Fruit fly (Drosophila melanogaster) whole organism, embryonic: ENCODE measurements around the gene CG5376.

ENCODE experiments used
- Adf1 ChIP-seq: fragments of 200-800 bp; sonication (Bioruptor generic); IDR thresholded peaks from 2 replicates; pipeline ENCODE4 v1.3.6; 2022; ENCODE audit warnings: missing biosample characterization, missing genetic modification characterization
- B-H1 ChIP-seq: fragments of 200-800 bp; sonication (Bioruptor generic); IDR thresholded peaks from 3 replicates; pipeline ENCODE4 v1.3.6; 2022; ENCODE audit warnings: missing biosample characterization, missing genetic modification characterization
- CG11695 ChIP-seq: fragments of 200-800 bp; sonication (Bioruptor generic); IDR thresholded peaks from 3 replicates; pipeline ENCODE4 v1.3.6; 2022; ENCODE audit warnings: missing biosample characterization, missing genetic modification characterization
- CG12769 ChIP-seq: fragments of 200-800 bp; sonication (Bioruptor generic); optimal IDR thresholded peaks from 2 replicates; lab custom pipeline; 2019; ENCODE audit warnings: missing biosample characterization, mild to moderate bottlenecking, missing genetic modification characterization, moderate library complexity
- CG13296 ChIP-seq: fragments of 200-800 bp; sonication (Bioruptor generic); optimal IDR thresholded peaks from 3 replicates; lab custom pipeline; 2018; ENCODE audit warnings: missing biosample characterization, mild to moderate bottlenecking, missing genetic modification characterization
- CG14441 ChIP-seq: fragments of 200-800 bp; sonication (Bioruptor generic); IDR thresholded peaks from 2 replicates; pipeline ENCODE4 v1.3.6; 2022; ENCODE audit warnings: missing biosample characterization, missing genetic modification characterization
- CG15514 ChIP-seq: fragments of 200-800 bp; sonication (Bioruptor generic); optimal IDR thresholded peaks from 3 replicates; lab custom pipeline; 2017; ENCODE audit warnings: missing biosample characterization, missing genetic modification characterization, mild to moderate bottlenecking, moderate library complexity, missing genetic modification reagents
- CG15601 ChIP-seq: fragments of 200-800 bp; sonication (Bioruptor generic); optimal IDR thresholded peaks from 3 replicates; lab custom pipeline; 2019; ENCODE audit warnings: missing biosample characterization, mild to moderate bottlenecking, missing genetic modification characterization, moderate library complexity
- CG16863 ChIP-seq: fragments of 200-800 bp; sonication (Bioruptor generic); optimal IDR thresholded peaks from 3 replicates; lab custom pipeline; 2016; ENCODE audit warnings: missing biosample characterization, missing genetic modification characterization
- CG17186 ChIP-seq: fragments of 200-800 bp; sonication (Bioruptor generic); optimal IDR thresholded peaks from 3 replicates; lab custom pipeline; 2017; ENCODE audit warnings: missing biosample characterization, missing genetic modification reagents, missing genetic modification characterization
- CG17328 ChIP-seq: fragments of 200-800 bp; sonication (Bioruptor generic); IDR thresholded peaks from 2 replicates; pipeline ENCODE4 v1.3.6; 2022; ENCODE audit warnings: missing biosample characterization, missing genetic modification characterization
- CG17361 ChIP-seq: fragments of 200-800 bp; sonication (Bioruptor generic); IDR thresholded peaks from 3 replicates; pipeline ENCODE4 v1.3.6; 2022; ENCODE audit warnings: missing biosample characterization, missing genetic modification characterization
- CG18599 ChIP-seq: fragments of 200-800 bp; sonication (Bioruptor generic); optimal IDR thresholded peaks from 3 replicates; lab custom pipeline; 2017; ENCODE audit warnings: missing biosample characterization, missing genetic modification characterization, mild to moderate bottlenecking, moderate library complexity, missing genetic modification reagents
- CG30403 ChIP-seq: fragments of 200-800 bp; sonication (Bioruptor generic); optimal IDR thresholded peaks from 3 replicates; lab custom pipeline; 2016; ENCODE audit warnings: missing biosample characterization, missing genetic modification characterization
- CG30431 ChIP-seq: fragments of 200-800 bp; sonication (Bioruptor generic); optimal IDR thresholded peaks from 2 replicates; lab custom pipeline; 2017; ENCODE audit warnings: missing biosample characterization, missing genetic modification characterization
- CG3065 ChIP-seq: fragments of 200-800 bp; sonication (Bioruptor generic); optimal IDR thresholded peaks from 2 replicates; lab custom pipeline; 2016; ENCODE audit warnings: missing biosample characterization, missing genetic modification characterization
- CG4820 ChIP-seq: fragments of 200-800 bp; sonication (Bioruptor generic); optimal IDR thresholded peaks from 3 replicates; lab custom pipeline; 2016; ENCODE audit warnings: missing biosample characterization, missing genetic modification characterization
- CG6689 ChIP-seq: fragments of 200-800 bp; sonication (Bioruptor generic); IDR thresholded peaks from 2 replicates; pipeline ENCODE4 v1.3.6; 2022; ENCODE audit warnings: missing biosample characterization, missing genetic modification characterization
- CG6813 ChIP-seq: fragments of 200-800 bp; sonication (Bioruptor generic); optimal IDR thresholded peaks from 2 replicates; lab custom pipeline; 2017; ENCODE audit warnings: missing biosample characterization, missing genetic modification characterization, mild to moderate bottlenecking, moderate library complexity, missing genetic modification reagents
- CG7271 ChIP-seq: fragments of 200-800 bp; sonication (Bioruptor generic); optimal IDR thresholded peaks from 2 replicates; lab custom pipeline; 2018; ENCODE audit warnings: missing biosample characterization, mild to moderate bottlenecking, missing genetic modification characterization, moderate library complexity
- CG7839 ChIP-seq: fragments of 200-800 bp; sonication (Bioruptor generic); optimal IDR thresholded peaks from 3 replicates; lab custom pipeline; 2018; ENCODE audit warnings: missing biosample characterization, mild to moderate bottlenecking, missing genetic modification characterization, moderate library complexity
- CoRest ChIP-seq: fragments of 200-800 bp; sonication (Bioruptor generic); optimal IDR thresholded peaks from 3 replicates; lab custom pipeline; 2018; ENCODE audit warnings: missing biosample characterization, mild to moderate bottlenecking, missing genetic modification characterization, moderate library complexity
- D ChIP-seq, 2 experiments: fragments of 200-800 bp in 1 of 2; fragments of >200 bp in 1 of 2; sonication (Bioruptor generic) in 1 of 2; optimal IDR thresholded peaks; 2 replicates in 1 of 2; 3 replicates in 1 of 2; lab custom pipeline; 2017; ENCODE audit warnings: mild to moderate bottlenecking in 1 of 2, missing biosample characterization in 1 of 2, missing genetic modification characterization in 1 of 2, missing genetic modification reagents in 1 of 2
- Dfd ChIP-seq, 2 experiments: fragments of >200 bp; optimal IDR thresholded peaks; 2 replicates each; lab custom pipeline; 2017; ENCODE audit warnings: missing biosample characterization in 2 of 2, missing genetic modification characterization in 2 of 2
- Mad ChIP-seq: fragments of 200-800 bp; sonication (Bioruptor generic); optimal IDR thresholded peaks from 2 replicates; lab custom pipeline; 2016; ENCODE audit warnings: missing biosample characterization, missing genetic modification characterization
- Mrtf ChIP-seq: fragments of 200-800 bp; sonication (Bioruptor generic); IDR thresholded peaks from 3 replicates; pipeline ENCODE4 v1.3.6; 2022; ENCODE audit warnings: missing biosample characterization, missing genetic modification characterization
- Oli ChIP-seq: fragments of 200-800 bp; sonication (Bioruptor generic); optimal IDR thresholded peaks from 2 replicates; lab custom pipeline; 2018; ENCODE audit warnings: missing biosample characterization, mild to moderate bottlenecking, missing genetic modification characterization, moderate library complexity
- Optix ChIP-seq: fragments of 200-800 bp; sonication (Bioruptor generic); IDR thresholded peaks from 3 replicates; pipeline ENCODE4 v1.3.6; 2022; ENCODE audit warnings: missing biosample characterization, missing genetic modification characterization
- Pdp1 ChIP-seq, 2 experiments: fragments of 200-800 bp; sonication (Bioruptor generic); optimal IDR thresholded peaks; 3 replicates each; lab custom pipeline; 2016; ENCODE audit warnings: missing biosample characterization in 2 of 2, missing genetic modification characterization in 2 of 2, mild to moderate bottlenecking in 1 of 2, moderate library complexity in 1 of 2
- Ssrp ChIP-seq: fragments of 200-800 bp; sonication (Bioruptor generic); optimal IDR thresholded peaks from 2 replicates; lab custom pipeline; 2018; ENCODE audit warnings: missing biosample characterization, mild to moderate bottlenecking, missing genetic modification characterization, moderate library complexity
- ara ChIP-seq: fragments of 200-800 bp; sonication (Bioruptor generic); IDR thresholded peaks from 2 replicates; pipeline ENCODE4 v1.3.6; 2022; ENCODE audit warnings: missing biosample characterization, missing genetic modification characterization
- bsh ChIP-seq, 2 experiments: fragments of 200-800 bp; sonication (Bioruptor generic); optimal IDR thresholded peaks; 2 replicates each; lab custom pipeline; 2017 to 2018; ENCODE audit warnings: mild to moderate bottlenecking in 2 of 2, missing biosample characterization in 2 of 2, missing genetic modification characterization in 2 of 2, moderate library complexity in 1 of 2
- cg ChIP-seq: fragments of 200-800 bp; sonication (Bioruptor generic); optimal IDR thresholded peaks from 3 replicates; lab custom pipeline; 2019; ENCODE audit warnings: missing biosample characterization, mild to moderate bottlenecking, missing genetic modification characterization, moderate library complexity
- disco-r ChIP-seq: fragments of 200-800 bp; sonication (Bioruptor generic); optimal IDR thresholded peaks from 2 replicates; lab custom pipeline; 2016; ENCODE audit warnings: missing biosample characterization, missing genetic modification characterization
- dmrt99B ChIP-seq: fragments of 200-800 bp; sonication (Bioruptor generic); optimal IDR thresholded peaks from 2 replicates; lab custom pipeline; 2018; ENCODE audit warnings: missing biosample characterization, mild to moderate bottlenecking, missing genetic modification characterization, moderate library complexity
- dysf ChIP-seq: fragments of 200-800 bp; sonication (Bioruptor generic); IDR thresholded peaks from 3 replicates; pipeline ENCODE4 v1.3.6; 2022; ENCODE audit warnings: missing biosample characterization, missing genetic modification characterization
- grau ChIP-seq: fragments of 200-800 bp; optimal IDR thresholded peaks from 3 replicates; lab custom pipeline; 2019; ENCODE audit warnings: missing biosample characterization, mild to moderate bottlenecking, missing genetic modification characterization, moderate library complexity
- ind ChIP-seq: fragments of 200-800 bp; sonication (Bioruptor generic); optimal IDR thresholded peaks from 3 replicates; lab custom pipeline; 2016; ENCODE audit warnings: missing biosample characterization, missing genetic modification characterization
- knrl ChIP-seq: fragments of 200-800 bp; sonication (Bioruptor generic); IDR thresholded peaks from 3 replicates; pipeline ENCODE4 v1.3.6; 2022; ENCODE audit warnings: missing biosample characterization, missing genetic modification characterization; ENCODE audit not compliant: partially characterized antibody
- lola ChIP-seq, 3 experiments: fragments of >200 bp in 2 of 3; fragments of 200-800 bp in 1 of 3; sonication (Bioruptor generic) in 1 of 3; optimal IDR thresholded peaks; 2 replicates each; lab custom pipeline; 2017 to 2019; ENCODE audit warnings: missing biosample characterization in 3 of 3, missing genetic modification characterization in 3 of 3, mild to moderate bottlenecking in 1 of 3, moderate library complexity in 1 of 3
- lov ChIP-seq, 2 experiments: fragments of 200-800 bp in 1 of 2; fragments of >200 bp in 1 of 2; sonication (Bioruptor generic) in 1 of 2; IDR thresholded peaks in 1 of 2; optimal IDR thresholded peaks in 1 of 2; 2 replicates in 1 of 2; 3 replicates in 1 of 2; pipeline versions ENCODE4 v1.3.6 to Lab custom; 2017 to 2022; ENCODE audit warnings: missing biosample characterization in 1 of 2, missing genetic modification characterization in 1 of 2
- nmo ChIP-seq: fragments of 200-800 bp; sonication (Bioruptor generic); optimal IDR thresholded peaks from 2 replicates; lab custom pipeline; 2018; ENCODE audit warnings: missing biosample characterization, mild to moderate bottlenecking, missing genetic modification characterization, moderate library complexity
- onecut ChIP-seq: fragments of 200-800 bp; sonication (Bioruptor generic); IDR thresholded peaks from 2 replicates; pipeline ENCODE4 v1.3.6; 2022; ENCODE audit warnings: missing biosample characterization, missing genetic modification characterization
- peb ChIP-seq: fragments of 200-800 bp; sonication (Bioruptor generic); IDR thresholded peaks from 2 replicates; pipeline ENCODE4 v1.3.6; 2022; ENCODE audit warnings: missing biosample characterization, missing genetic modification characterization
- ranshi ChIP-seq: fragments of 200-800 bp; sonication (Bioruptor generic); IDR thresholded peaks from 2 replicates; pipeline ENCODE4 v1.3.6; 2022; ENCODE audit warnings: missing biosample characterization, missing genetic modification characterization
- row ChIP-seq: fragments of 200-800 bp; sonication (Bioruptor generic); IDR thresholded peaks from 3 replicates; pipeline ENCODE4 v1.3.6; 2022; ENCODE audit warnings: missing biosample characterization, missing genetic modification characterization
- sd ChIP-seq: fragments of 200-800 bp; sonication (Bioruptor generic); optimal IDR thresholded peaks from 3 replicates; lab custom pipeline; 2018; ENCODE audit warnings: missing biosample characterization, mild to moderate bottlenecking, missing genetic modification characterization, moderate library complexity
- so ChIP-seq: fragments of 200-800 bp; sonication (Bioruptor generic); IDR thresholded peaks from 3 replicates; pipeline ENCODE4 v1.3.6; 2022; ENCODE audit warnings: missing biosample characterization, missing genetic modification characterization

CG5376 gene

dm6 chr3R:22455335-22455985, 33.3 kb downstream of the CG5376 start:
- no peak for TF ChIP-seq CG15601 (tag; lab: Kevin White, UChicago)
- 0 out of 2 replicates have a peak, but pooled peaks have one; percentile 23 for TF ChIP-seq ara (GFP tag; lab: Robert Waterston, UW)
- peak; percentile 20 for TF ChIP-seq Ssrp
- TF ChIP-seq nmo = peak; percentile 20
- no peak for TF ChIP-seq Mad (GFP tag; lab: Kevin White, UChicago)
- no peak for TF ChIP-seq CG17328 (GFP tag; lab: Robert Waterston, UW)
- peak; percentile 32 for TF ChIP-seq CG30403
- TF ChIP-seq CG4820 (GFP tag; lab: Kevin White, UChicago) = no peak
- TF ChIP-seq CG7271 (tag; lab: Kevin White, UChicago) = no peak
- TF ChIP-seq dysf (GFP tag; lab: Robert Waterston, UW) = no peak
- no peak for TF ChIP-seq knrl (GFP tag; lab: Robert Waterston, UW)
- no peak for TF ChIP-seq CG12769
- TF ChIP-seq ind (GFP tag; lab: Kevin White, UChicago) = peak; percentile 9
- peak; percentile 14 for TF ChIP-seq CoRest
- peak in 1 of 2 experiments; percentile 3 for TF ChIP-seq Pdp1 (GFP tag; optimal IDR thresholded peaks at IDR 0.05; lab: Kevin White, UChicago)
- peak; percentile 24 for TF ChIP-seq CG15514 (GFP tag; lab: Kevin White, UChicago)
- TF ChIP-seq CG3065 (GFP tag; lab: Kevin White, UChicago) = no peak
- no peak for TF ChIP-seq CG17186 (GFP tag; lab: Kevin White, UChicago)
- TF ChIP-seq onecut (GFP tag; lab: Robert Waterston, UW) = no peak
- peak in 1 of 3 experiments; percentile 5 for TF ChIP-seq lola (GFP tag; optimal IDR thresholded peaks at IDR 0.05; lab: Kevin White, UChicago)
- TF ChIP-seq D (optimal IDR thresholded peaks at IDR 0.05; lab: Kevin White, UChicago) = no peak
- no peak for TF ChIP-seq D (GFP tag; optimal IDR thresholded peaks at IDR 0.05; lab: Kevin White, UChicago)
- peak; percentile 6 for TF ChIP-seq grau (tag; lab: Kevin White, UChicago)
- no peak for TF ChIP-seq dmrt99B
- no peak for TF ChIP-seq so
- no peak for TF ChIP-seq Mrtf
- TF ChIP-seq CG14441 = peak; percentile 15; the same call in 1 of the 2 replicates
- 0 out of 3 replicates have a peak, but pooled peaks have one; percentile 40 for TF ChIP-seq CG11695 (GFP tag; lab: Robert Waterston, UW)
- no peak for TF ChIP-seq sd (tag; lab: Kevin White, UChicago)
- no peak for TF ChIP-seq Dfd (GFP tag; optimal IDR thresholded peaks at IDR 0.05; lab: Kevin White, UChicago)
- peak; percentile 34 for TF ChIP-seq Oli (tag; lab: Kevin White, UChicago)
- no peak for TF ChIP-seq disco-r
- TF ChIP-seq CG6813 = no peak
- no peak for TF ChIP-seq lov (optimal IDR thresholded peaks at IDR 0.05; lab: Kevin White, UChicago)
- no peak for TF ChIP-seq lov (GFP tag; IDR thresholded peaks at IDR 0.05; lab: Robert Waterston, UW)
- no peak for TF ChIP-seq ranshi (GFP tag; lab: Robert Waterston, UW)
- no peak for TF ChIP-seq CG16863 (GFP tag; lab: Kevin White, UChicago)
- peak; percentile 55; the same call in 2 of the 3 replicates for TF ChIP-seq CG17361 (GFP tag; lab: Robert Waterston, UW)
- peak; percentile 30; the same call in 2 of the 3 replicates for TF ChIP-seq row
- no peak for TF ChIP-seq bsh (GFP tag; optimal IDR thresholded peaks at IDR 0.05; lab: Kevin White, UChicago)
- TF ChIP-seq CG18599 (GFP tag; lab: Kevin White, UChicago) = peak; percentile 9
- no peak for TF ChIP-seq B-H1 (GFP tag; lab: Robert Waterston, UW)
- no peak for TF ChIP-seq cg (GFP tag; lab: Kevin White, UChicago)
- TF ChIP-seq CG30431 (GFP tag; lab: Kevin White, UChicago) = no peak
- TF ChIP-seq Optix (GFP tag; lab: Robert Waterston, UW) = no peak
- TF ChIP-seq CG7839 (tag; lab: Kevin White, UChicago) = peak; percentile 37
- no peak for TF ChIP-seq peb (GFP tag; lab: Robert Waterston, UW)
- no peak for TF ChIP-seq CG6689 (GFP tag; lab: Robert Waterston, UW)
- no peak for TF ChIP-seq Adf1
- peak; percentile 1 for TF ChIP-seq CG13296 (GFP tag; lab: Kevin White, UChicago)
